Worm (Caenorhabditis elegans): ENCODE measurements around the gene med-2.
A peak's percentile ranks its signal among the peaks of the same experiment; 100 is the strongest.

Gene med-2

ce11 chrIII:6881745-6882144 lies 2.6 kb upstream of the med-2 start:
- no peak for TF ChIP-seq ama-1 (optimal IDR thresholded peaks at IDR 0.05)
- TF ChIP-seq dmd-4 (tag; optimal IDR thresholded peaks at IDR 0.05; ENCODE audit: borderline replicate concordance): no peak
- no peak for TF ChIP-seq ceh-34 (tag; optimal IDR thresholded peaks at IDR 0.05)
- TF ChIP-seq ceh-18 (tag; optimal IDR thresholded peaks at IDR 0.05): no peak
- no peak for TF ChIP-seq lin-11 (tag; optimal IDR thresholded peaks at IDR 0.05)
- no peak for TF ChIP-seq C38D4.7 (GFP tag; optimal IDR thresholded peaks at IDR 0.05)
- TF ChIP-seq syd-9 (tag; optimal IDR thresholded peaks at IDR 0.05): no peak
- TF ChIP-seq pax-1 (tag; optimal IDR thresholded peaks at IDR 0.05): no peak
- no peak for TF ChIP-seq ceh-45 (GFP tag; IDR thresholded peaks at IDR 0.05)
- TF ChIP-seq ahr-1 (tag; optimal IDR thresholded peaks at IDR 0.05): no peak
- TF ChIP-seq fkh-6 (tag; optimal IDR thresholded peaks at IDR 0.05): no peak
- TF ChIP-seq ceh-2 (tag; optimal IDR thresholded peaks at IDR 0.05): no peak

ce11 chrIII:6885889-6886288 lies 1.6 kb downstream of the med-2 start:
- TF ChIP-seq fax-1 (tag; optimal IDR thresholded peaks at IDR 0.05) (no peak), elt-4 (tag; optimal IDR thresholded peaks at IDR 0.05) (no peak), ets-4 (tag; optimal IDR thresholded peaks at IDR 0.05) (no peak), K09A11.1 (tag; optimal IDR thresholded peaks at IDR 0.05; ENCODE audit: insufficient read depth) (no peak), nfya-1 (tag; optimal IDR thresholded peaks at IDR 0.05) (no peak), ama-1 (optimal IDR thresholded peaks at IDR 0.05) (no peak), ceh-2 (tag; optimal IDR thresholded peaks at IDR 0.05) (no peak), odd-2 (tag; optimal IDR thresholded peaks at IDR 0.05) (no peak), pqm-1 (tag; optimal IDR thresholded peaks at IDR 0.05) (no peak), dve-1 (tag; optimal IDR thresholded peaks at IDR 0.05) (no peak)

DNA sequence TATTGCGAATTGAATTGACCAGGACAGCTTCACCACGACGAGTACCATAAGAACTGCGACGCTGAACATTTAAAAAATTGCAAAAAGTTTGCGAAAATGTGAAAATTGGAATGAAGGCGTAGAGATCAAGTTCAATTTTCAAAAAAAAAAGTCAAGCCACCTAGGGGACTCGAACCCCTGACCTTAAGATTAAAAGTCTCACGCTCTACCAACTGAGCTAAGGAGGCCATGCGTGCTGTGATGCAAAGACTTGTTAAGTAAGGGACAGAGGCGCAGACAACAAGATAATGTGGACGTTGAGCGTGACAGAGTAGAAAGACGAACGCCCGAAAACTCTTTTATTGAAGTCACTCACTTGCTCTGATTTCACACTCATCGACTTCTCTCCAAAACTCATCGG lies 3.3 kb downstream of the med-2 start:
- TF ChIP-seq unc-42 (tag; optimal IDR thresholded peaks at IDR 0.05) (peak; percentile 74), ceh-22 (tag; optimal IDR thresholded peaks at IDR 0.05) (no peak), hlh-13 (GFP tag; optimal IDR thresholded peaks at IDR 0.05) (no peak), pat-9 (tag; optimal IDR thresholded peaks at IDR 0.05) (peak; percentile 69), lin-11 (tag; optimal IDR thresholded peaks at IDR 0.05) (peak; percentile 63), ttx-3 (tag; optimal IDR thresholded peaks at IDR 0.05) (peak; percentile 58), ceh-19 (GFP tag; optimal IDR thresholded peaks at IDR 0.05) (peak; percentile 36), C38D4.7 (GFP tag; optimal IDR thresholded peaks at IDR 0.05) (peak; percentile 69), hlh-30 (tag; optimal IDR thresholded peaks at IDR 0.05; ENCODE audit: insufficient read depth) (peak; percentile 58), ceh-48 (tag; optimal IDR thresholded peaks at IDR 0.05) (peak; percentile 60), sox-4 (tag; optimal IDR thresholded peaks at IDR 0.05) (peak; percentile 76), lim-6 (tag; optimal IDR thresholded peaks at IDR 0.05) (no peak), fkh-10 (GFP tag; optimal IDR thresholded peaks at IDR 0.05) (no peak), dve-1 (tag; optimal IDR thresholded peaks at IDR 0.05) (peak; percentile 47), dmd-4 (tag; optimal IDR thresholded peaks at IDR 0.05; ENCODE audit: borderline replicate concordance) (peak; percentile 57), ceh-9 (tag; optimal IDR thresholded peaks at IDR 0.05) (peak; percentile 47), C08G9.2 (tag; optimal IDR thresholded peaks at IDR 0.05) (peak; percentile 52), K09A11.1 (tag; optimal IDR thresholded peaks at IDR 0.05; ENCODE audit: insufficient read depth) (peak; percentile 54), tbx-2 (tag; optimal IDR thresholded peaks at IDR 0.05) (peak; percentile 70), madf-2 (tag; optimal IDR thresholded peaks at IDR 0.05) (peak; percentile 75), mec-3 (tag; optimal IDR thresholded peaks at IDR 0.05; ENCODE audit: borderline replicate concordance) (no peak), sox-2 (GFP tag; IDR thresholded peaks at IDR 0.05) (peak; percentile 66), ceh-34 (tag; optimal IDR thresholded peaks at IDR 0.05) (peak; percentile 55), gmeb-2 (tag; optimal IDR thresholded peaks at IDR 0.05) (peak; percentile 64), eyg-1 (tag; optimal IDR thresholded peaks at IDR 0.05) (peak; percentile 50), ceh-14 (tag; optimal IDR thresholded peaks at IDR 0.05) (peak; percentile 47), ceh-18 (tag; optimal IDR thresholded peaks at IDR 0.05) (peak; percentile 74), pha-4 (tag; optimal IDR thresholded peaks at IDR 0.05) (no peak), odd-2 (tag; optimal IDR thresholded peaks at IDR 0.05) (no peak), che-1 (tag; optimal IDR thresholded peaks at IDR 0.05) (peak; percentile 77), unc-86 (tag; optimal IDR thresholded peaks at IDR 0.05) (peak; percentile 44), ztf-16 (tag; optimal IDR thresholded peaks at IDR 0.05) (peak; percentile 72), ceh-6 (GFP tag; optimal IDR thresholded peaks at IDR 0.05) (peak; percentile 61), ceh-45 (GFP tag; IDR thresholded peaks at IDR 0.05) (peak; percentile 70), tbx-7 (tag; optimal IDR thresholded peaks at IDR 0.05) (no peak), hlh-6 (tag; optimal IDR thresholded peaks at IDR 0.05) (peak; percentile 78), nfya-1 (tag; optimal IDR thresholded peaks at IDR 0.05) (peak; percentile 54), T23F11.4 (GFP tag; optimal IDR thresholded peaks at IDR 0.05) (peak; percentile 58)
